Fruit fly (Drosophila melanogaster) whole organism, embryonic: Measurements from ENCODE around the gene Rbbp5.
A peak's percentile ranks its signal among the peaks of the same experiment; 100 is the strongest.

ENCODE experiments used
- CG1024 ChIP-seq: fragments of 200-800 bp; sonication (Bioruptor generic); IDR thresholded peaks from 2 replicates; pipeline ENCODE4 v1.3.6; 2022; ENCODE audit warnings: missing biosample characterization, missing genetic modification characterization
- CG11504 ChIP-seq: fragments of 200-800 bp; sonication (Bioruptor generic); optimal IDR thresholded peaks from 3 replicates; lab custom pipeline; 2019; ENCODE audit warnings: missing biosample characterization, mild to moderate bottlenecking, missing genetic modification characterization, moderate library complexity
- CG12942 ChIP-seq: fragments of 200-800 bp; sonication (Bioruptor generic); optimal IDR thresholded peaks from 3 replicates; lab custom pipeline; 2016; ENCODE audit warnings: missing biosample characterization, missing genetic modification characterization
- CG1529 ChIP-seq: fragments of 200-800 bp; sonication (Bioruptor generic); optimal IDR thresholded peaks from 3 replicates; lab custom pipeline; 2018; ENCODE audit warnings: missing biosample characterization, missing genetic modification characterization
- CG15479 ChIP-seq: fragments of 200-800 bp; sonication (Bioruptor generic); optimal IDR thresholded peaks from 3 replicates; lab custom pipeline; 2019; ENCODE audit warnings: missing biosample characterization, mild to moderate bottlenecking, missing genetic modification characterization, moderate library complexity
- CG15601 ChIP-seq: fragments of 200-800 bp; sonication (Bioruptor generic); optimal IDR thresholded peaks from 3 replicates; lab custom pipeline; 2019; ENCODE audit warnings: missing biosample characterization, mild to moderate bottlenecking, missing genetic modification characterization, moderate library complexity
- CG1603 ChIP-seq: fragments of 200-800 bp; sonication (Bioruptor generic); optimal IDR thresholded peaks from 2 replicates; lab custom pipeline; 2019; ENCODE audit warnings: missing biosample characterization, mild to moderate bottlenecking, missing genetic modification characterization, moderate library complexity
- CG3065 ChIP-seq: fragments of 200-800 bp; sonication (Bioruptor generic); optimal IDR thresholded peaks from 2 replicates; lab custom pipeline; 2016; ENCODE audit warnings: missing biosample characterization, missing genetic modification characterization
- CG32532 ChIP-seq: fragments of 200-800 bp; sonication (Bioruptor generic); IDR thresholded peaks from 2 replicates; pipeline ENCODE4 v1.3.6; 2022; ENCODE audit warnings: missing biosample characterization, missing genetic modification characterization
- CG3281 ChIP-seq: fragments of 200-800 bp; sonication (Bioruptor generic); optimal IDR thresholded peaks from 3 replicates; lab custom pipeline; 2017; ENCODE audit warnings: missing biosample characterization, mild to moderate bottlenecking, missing genetic modification characterization
- CG34224 ChIP-seq: fragments of 200-800 bp; sonication (Bioruptor generic); IDR thresholded peaks from 3 replicates; pipeline ENCODE4 v1.3.6; 2022; ENCODE audit warnings: missing biosample characterization, missing genetic modification characterization; ENCODE audit not compliant: partially characterized antibody
- CG3995 ChIP-seq: fragments of 200-800 bp; sonication (Bioruptor generic); optimal IDR thresholded peaks from 3 replicates; lab custom pipeline; 2016; ENCODE audit warnings: missing biosample characterization, missing genetic modification characterization
- CG5180 ChIP-seq: fragments of 200-800 bp; sonication (Bioruptor generic); optimal IDR thresholded peaks from 3 replicates; lab custom pipeline; 2017; ENCODE audit warnings: missing biosample characterization, missing genetic modification characterization, mild to moderate bottlenecking, moderate library complexity, missing genetic modification reagents
- CG6175 ChIP-seq: fragments of 200-800 bp; sonication (Bioruptor generic); IDR thresholded peaks from 3 replicates; pipeline ENCODE4 v1.3.6; 2022; ENCODE audit warnings: missing biosample characterization, missing genetic modification characterization
- CG6765 ChIP-seq: fragments of 200-800 bp; sonication (Bioruptor generic); optimal IDR thresholded peaks from 3 replicates; lab custom pipeline; 2017; ENCODE audit warnings: missing biosample characterization, mild to moderate bottlenecking, missing genetic modification characterization
- CG7745 ChIP-seq: fragments of 200-800 bp; sonication (Bioruptor generic); optimal IDR thresholded peaks from 2 replicates; lab custom pipeline; 2018; ENCODE audit warnings: missing biosample characterization, mild to moderate bottlenecking, missing genetic modification characterization, moderate library complexity
- CG8359 ChIP-seq: fragments of 200-800 bp; sonication (Bioruptor generic); optimal IDR thresholded peaks from 2 replicates; lab custom pipeline; 2017; ENCODE audit warnings: missing biosample characterization, mild to moderate bottlenecking, missing genetic modification characterization, borderline replicate concordance
- CG8944 ChIP-seq: fragments of 200-800 bp; sonication (Bioruptor generic); optimal IDR thresholded peaks from 3 replicates; lab custom pipeline; 2016; ENCODE audit warnings: missing biosample characterization, missing genetic modification characterization
- CG9215 ChIP-seq: fragments of 200-800 bp; sonication (Bioruptor generic); IDR thresholded peaks from 2 replicates; pipeline ENCODE4 v1.3.6; 2022; ENCODE audit warnings: missing biosample characterization, missing genetic modification characterization
- CG9437 ChIP-seq: fragments of 200-800 bp; sonication (Bioruptor generic); optimal IDR thresholded peaks from 2 replicates; lab custom pipeline; 2018; ENCODE audit warnings: missing biosample characterization, mild to moderate bottlenecking, missing genetic modification characterization
- CHES-1-like ChIP-seq: fragments of 200-800 bp; sonication (Bioruptor generic); optimal IDR thresholded peaks from 2 replicates; lab custom pipeline; 2016; ENCODE audit warnings: missing biosample characterization, missing genetic modification characterization
- Deaf1 ChIP-seq: fragments of 200-800 bp; optimal IDR thresholded peaks from 3 replicates; lab custom pipeline; 2019; ENCODE audit warnings: missing biosample characterization, mild to moderate bottlenecking, missing genetic modification characterization, moderate library complexity
- Dip3 ChIP-seq: fragments of 200-800 bp; sonication (Bioruptor generic); optimal IDR thresholded peaks from 3 replicates; lab custom pipeline; 2016; ENCODE audit warnings: missing biosample characterization, missing genetic modification characterization
- Dll ChIP-seq: fragments of 200-800 bp; sonication (Bioruptor generic); IDR thresholded peaks from 4 replicates; pipeline ENCODE4 v1.3.6; 2022; ENCODE audit warnings: missing biosample characterization, missing genetic modification characterization; ENCODE audit not compliant: partially characterized antibody
- GATAe ChIP-seq: fragments of 200-800 bp; sonication (Bioruptor generic); conservative IDR thresholded peaks from 2 replicates; pipeline ENCODE4 v1.3.6; 2022; ENCODE audit warnings: missing biosample characterization, missing genetic modification characterization
- Gsc ChIP-seq: fragments of 200-800 bp; sonication (Bioruptor generic); IDR thresholded peaks from 2 replicates; pipeline ENCODE4 v1.3.6; 2022; ENCODE audit warnings: missing biosample characterization, missing genetic modification characterization
- Hey ChIP-seq: fragments of 200-800 bp; sonication (Bioruptor generic); optimal IDR thresholded peaks from 3 replicates; lab custom pipeline; 2018; ENCODE audit warnings: missing biosample characterization, mild to moderate bottlenecking, missing genetic modification characterization
- HmgZ ChIP-seq: fragments of 200-800 bp; sonication (Bioruptor generic); optimal IDR thresholded peaks from 2 replicates; lab custom pipeline; 2018; ENCODE audit warnings: missing biosample characterization, mild to moderate bottlenecking, missing genetic modification characterization
- NfI ChIP-seq: fragments of 200-800 bp; sonication (Bioruptor generic); optimal IDR thresholded peaks from 3 replicates; lab custom pipeline; 2018; ENCODE audit warnings: missing biosample characterization, mild to moderate bottlenecking, missing genetic modification characterization, moderate library complexity
- Scr ChIP-seq: fragments of 200-800 bp; sonication (Bioruptor generic); IDR thresholded peaks from 2 replicates; pipeline ENCODE4 v1.3.6; 2022; ENCODE audit warnings: missing biosample characterization, missing genetic modification characterization; ENCODE audit not compliant: partially characterized antibody
- TFAM ChIP-seq: fragments of 200-800 bp; sonication (Bioruptor generic); optimal IDR thresholded peaks from 2 replicates; lab custom pipeline; 2017; ENCODE audit warnings: missing biosample characterization, missing genetic modification characterization, inconsistent platforms
- Vsx1 ChIP-seq: fragments of 200-800 bp; sonication (Bioruptor generic); optimal IDR thresholded peaks from 2 replicates; lab custom pipeline; 2017; ENCODE audit warnings: missing biosample characterization, mild to moderate bottlenecking, missing genetic modification characterization, missing genetic modification reagents
- amos ChIP-seq: fragments of 200-800 bp; sonication (Bioruptor generic); IDR thresholded peaks from 2 replicates; pipeline ENCODE4 v1.3.6; 2022; ENCODE audit warnings: missing biosample characterization, missing genetic modification characterization; ENCODE audit not compliant: partially characterized antibody
- bowl ChIP-seq: fragments of 200-800 bp; sonication (Bioruptor generic); IDR thresholded peaks from 2 replicates; pipeline ENCODE4 v1.3.6; 2022; ENCODE audit warnings: missing biosample characterization, missing genetic modification characterization
- cato ChIP-seq: fragments of 200-800 bp; sonication (Bioruptor generic); optimal IDR thresholded peaks from 2 replicates; lab custom pipeline; 2016; ENCODE audit warnings: missing biosample characterization, missing genetic modification characterization, borderline replicate concordance
- chif ChIP-seq, 2 experiments: fragments of 200-800 bp; sonication (Bioruptor generic); optimal IDR thresholded peaks; 3 replicates each; lab custom pipeline; 2016; ENCODE audit warnings: missing biosample characterization in 2 of 2, missing genetic modification characterization in 2 of 2
- crc ChIP-seq: fragments of 200-800 bp; sonication (Bioruptor generic); optimal IDR thresholded peaks from 2 replicates; lab custom pipeline; 2016; ENCODE audit warnings: missing biosample characterization, missing genetic modification characterization
- cwo ChIP-seq: fragments of 200-800 bp; sonication (Bioruptor generic); optimal IDR thresholded peaks from 3 replicates; lab custom pipeline; 2017; ENCODE audit warnings: missing biosample characterization, missing genetic modification characterization, mild to moderate bottlenecking, moderate library complexity, missing genetic modification reagents
- dimm ChIP-seq: fragments of 200-800 bp; sonication (Bioruptor generic); IDR thresholded peaks from 2 replicates; pipeline ENCODE4 v1.3.6; 2022; ENCODE audit warnings: missing biosample characterization, missing genetic modification characterization
- dm ChIP-seq: fragments of 200-800 bp; sonication (Bioruptor generic); optimal IDR thresholded peaks from 3 replicates; lab custom pipeline; 2016; ENCODE audit warnings: missing biosample characterization, missing genetic modification characterization
- gro ChIP-seq: fragments of 200-800 bp; sonication (Bioruptor generic); optimal IDR thresholded peaks from 2 replicates; lab custom pipeline; 2016; ENCODE audit warnings: missing biosample characterization, missing genetic modification characterization
- jumu ChIP-seq: fragments of 200-800 bp; sonication (Bioruptor generic); optimal IDR thresholded peaks from 3 replicates; lab custom pipeline; 2016; ENCODE audit warnings: missing biosample characterization, missing genetic modification characterization
- onecut ChIP-seq: fragments of 200-800 bp; sonication (Bioruptor generic); IDR thresholded peaks from 2 replicates; pipeline ENCODE4 v1.3.6; 2022; ENCODE audit warnings: missing biosample characterization, missing genetic modification characterization
- pb ChIP-seq: fragments of 200-800 bp; sonication (Bioruptor generic); optimal IDR thresholded peaks from 3 replicates; lab custom pipeline; 2016; ENCODE audit warnings: missing biosample characterization, missing genetic modification characterization
- pum ChIP-seq: fragments of 200-800 bp; sonication (Bioruptor generic); optimal IDR thresholded peaks from 2 replicates; lab custom pipeline; 2016; ENCODE audit warnings: missing biosample characterization, missing genetic modification characterization
- sens ChIP-seq: fragments of 200-800 bp; sonication (Bioruptor generic); peaks from one replicate; lab custom pipeline; 2016; ENCODE audit warnings: missing biosample characterization, missing genetic modification characterization
- seq ChIP-seq: fragments of 200-800 bp; sonication (Bioruptor generic); IDR thresholded peaks from 2 replicates; pipeline ENCODE4 v1.3.6; 2022; ENCODE audit warnings: missing biosample characterization, missing genetic modification characterization
- shn ChIP-seq: fragments of 200-800 bp; sonication (Bioruptor generic); optimal IDR thresholded peaks from 3 replicates; lab custom pipeline; 2016; ENCODE audit warnings: missing biosample characterization, missing genetic modification characterization
- slbo ChIP-seq: fragments of 200-800 bp; sonication (Bioruptor generic); IDR thresholded peaks from 2 replicates; pipeline ENCODE4 v1.3.6; 2022; ENCODE audit warnings: missing biosample characterization, missing genetic modification characterization
- vnd ChIP-seq: fragments of 200-800 bp; sonication (Bioruptor generic); IDR thresholded peaks from 3 replicates; pipeline ENCODE4 v1.3.6; 2022; ENCODE audit warnings: missing biosample characterization, missing genetic modification characterization; ENCODE audit not compliant: partially characterized antibody
- vvl ChIP-seq: fragments of 200-800 bp; sonication (Bioruptor generic); IDR thresholded peaks from 2 replicates; pipeline ENCODE4 v1.3.6; 2022; ENCODE audit warnings: missing biosample characterization, missing genetic modification characterization

The Rbbp5 gene

dm6 chr3L:20393357-20393756 lies 45.6 kb upstream of the Rbbp5 start, which contains the start of gene CG33969 (continued):
- TF ChIP-seq cwo (GFP tag; lab: Kevin White, UChicago) (no peak), GATAe (GFP tag; lab: Robert Waterston, UW) (no peak), CG34224 (GFP tag; lab: Robert Waterston, UW) (peak; percentile 49; the same call in 1 of the 3 replicates), CG5180 (no peak), Hey (tag; lab: Kevin White, UChicago) (no peak), Vsx1 (GFP tag; lab: Kevin White, UChicago) (peak; percentile 20), Gsc (no peak), Deaf1 (tag; lab: Kevin White, UChicago) (peak; percentile 11), CG8359 (no peak), CG15601 (no peak), pum (GFP tag; lab: Kevin White, UChicago) (no peak), CG12942 (GFP tag; lab: Kevin White, UChicago) (no peak), CG15479 (no peak), dimm (no peak), CG3065 (GFP tag; lab: Kevin White, UChicago) (no peak), slbo (GFP tag; lab: Robert Waterston, UW) (no peak), CG6765 (GFP tag; lab: Kevin White, UChicago) (no peak), crc (GFP tag; lab: Kevin White, UChicago) (no peak), CG9437 (GFP tag; lab: Kevin White, UChicago) (peak; percentile 58), CG1024 (GFP tag; lab: Robert Waterston, UW) (no peak), CG6175 (GFP tag; lab: Robert Waterston, UW) (no peak), pb (no peak), HmgZ (peak; percentile 28), amos (GFP tag; lab: Robert Waterston, UW) (no peak; the same call in 1 of the 2 replicates), gro (no peak), CG1529 (GFP tag; lab: Kevin White, UChicago) (no peak), sens (GFP tag; lab: Kevin White, UChicago) (peak; percentile 70), cato (GFP tag; lab: Kevin White, UChicago) (no peak), Dll (GFP tag; lab: Robert Waterston, UW) (peak; percentile 39; the same call in 1 of the 4 replicates), onecut (peak; percentile 92), shn (GFP tag; lab: Kevin White, UChicago) (no peak), CG8944 (no peak), chif (GFP tag; optimal IDR thresholded peaks at IDR 0.05; lab: Kevin White, UChicago) (no peak), CG9215 (GFP tag; lab: Robert Waterston, UW) (no peak), vnd (GFP tag; lab: Robert Waterston, UW) (no peak), CG11504 (tag; lab: Kevin White, UChicago) (peak; percentile 29), CHES-1-like (GFP tag; lab: Kevin White, UChicago) (no peak), TFAM (GFP tag; lab: Kevin White, UChicago) (no peak), vvl (GFP tag; lab: Robert Waterston, UW) (no peak), jumu (GFP tag; lab: Kevin White, UChicago) (no peak), CG7745 (no peak), CG1603 (peak; percentile 66), Dip3 (GFP tag; lab: Kevin White, UChicago) (no peak), bowl (GFP tag; lab: Robert Waterston, UW) (no peak), seq (GFP tag; lab: Robert Waterston, UW) (no peak), CG3995 (GFP tag; lab: Kevin White, UChicago) (peak; percentile 5), CG32532 (no peak), CG3281 (GFP tag; lab: Kevin White, UChicago) (no peak), dm (GFP tag; lab: Kevin White, UChicago) (no peak), Scr (GFP tag; lab: Robert Waterston, UW) (peak; percentile 55; the same call in 1 of the 2 replicates), NfI (GFP tag; lab: Kevin White, UChicago) (no peak)
